Fruit fly (Drosophila melanogaster) whole organism, pupa: Measurements from ENCODE around the gene CG31141.

ENCODE experiments used
- CG10348 ChIP-seq: fragments of 200-800 bp; sonication (Bioruptor generic); IDR thresholded peaks from 2 replicates; pipeline ENCODE4 v1.3.6; 2022; ENCODE audit warnings: missing biosample characterization, missing genetic modification characterization
- CG12605 ChIP-seq: fragments of 200-800 bp; sonication (Bioruptor generic); IDR thresholded peaks from 2 replicates; pipeline ENCODE4 v1.3.6; 2022; ENCODE audit warnings: missing biosample characterization, missing genetic modification characterization
- CG13204 ChIP-seq: fragments of 200-800 bp; sonication (Bioruptor generic); optimal IDR thresholded peaks from 2 replicates; lab custom pipeline; 2018; ENCODE audit warnings: missing biosample characterization, mild to moderate bottlenecking, missing genetic modification characterization, moderate library complexity
- CG14655 ChIP-seq: fragments of 200-800 bp; sonication (Bioruptor generic); optimal IDR thresholded peaks from 3 replicates; lab custom pipeline; 2017; ENCODE audit warnings: mild to moderate bottlenecking, missing biosample characterization, missing genetic modification reagents, missing genetic modification characterization
- CG15710 ChIP-seq: fragments of 200-800 bp; sonication (Bioruptor generic); optimal IDR thresholded peaks from 2 replicates; lab custom pipeline; 2018; ENCODE audit warnings: missing biosample characterization, mild to moderate bottlenecking, missing genetic modification characterization, moderate library complexity
- CG17806 ChIP-seq: fragments of 200-800 bp; sonication (Bioruptor generic); optimal IDR thresholded peaks from 2 replicates; lab custom pipeline; 2018; ENCODE audit warnings: missing biosample characterization, mild to moderate bottlenecking, missing genetic modification characterization, moderate library complexity
- CG32121 ChIP-seq: fragments of 200-800 bp; sonication (Bioruptor generic); IDR thresholded peaks from 2 replicates; pipeline ENCODE4 v1.3.6; 2022; ENCODE audit warnings: missing biosample characterization, missing genetic modification characterization
- CG34367 ChIP-seq: fragments of 200-800 bp; sonication (Bioruptor generic); optimal IDR thresholded peaks from 2 replicates; lab custom pipeline; 2018; ENCODE audit warnings: missing biosample characterization, mild to moderate bottlenecking, missing genetic modification characterization
- CG4496 ChIP-seq: fragments of 200-800 bp; sonication (Bioruptor generic); IDR thresholded peaks from 3 replicates; pipeline ENCODE4 v1.3.6; 2022; ENCODE audit warnings: missing biosample characterization, missing genetic modification characterization
- CG8159 ChIP-seq: fragments of 200-800 bp; sonication (Bioruptor generic); optimal IDR thresholded peaks from 3 replicates; lab custom pipeline; 2018; ENCODE audit warnings: missing biosample characterization, mild to moderate bottlenecking, missing genetic modification characterization, moderate library complexity
- CG8301 ChIP-seq: fragments of 200-800 bp; sonication (Bioruptor generic); optimal IDR thresholded peaks from 2 replicates; lab custom pipeline; 2018; ENCODE audit warnings: missing biosample characterization, mild to moderate bottlenecking, missing genetic modification characterization
- CG9948 ChIP-seq: fragments of 200-800 bp; sonication (Bioruptor generic); optimal IDR thresholded peaks from 2 replicates; lab custom pipeline; 2018; ENCODE audit warnings: missing biosample characterization, mild to moderate bottlenecking, missing genetic modification characterization, moderate library complexity
- D1 ChIP-seq: fragments of 200-800 bp; sonication (Bioruptor generic); optimal IDR thresholded peaks from 2 replicates; lab custom pipeline; 2018; ENCODE audit warnings: missing biosample characterization, mild to moderate bottlenecking, missing genetic modification characterization, moderate library complexity
- EcR ChIP-seq: fragments of 200-800 bp; sonication (Bioruptor generic); optimal IDR thresholded peaks from 3 replicates; lab custom pipeline; 2019; ENCODE audit warnings: missing biosample characterization, missing genetic modification characterization, mild to moderate bottlenecking, moderate library complexity, missing genetic modification reagents
- Ets98B ChIP-seq: fragments of 200-800 bp; sonication (Bioruptor generic); IDR thresholded peaks from 2 replicates; pipeline ENCODE4 v1.3.6; 2022; ENCODE audit warnings: missing biosample characterization, missing genetic modification characterization
- Pif1A ChIP-seq: fragments of 200-800 bp; sonication (Bioruptor generic); optimal IDR thresholded peaks from 3 replicates; lab custom pipeline; 2016; ENCODE audit warnings: missing biosample characterization, missing genetic modification characterization
- Pif1B ChIP-seq: fragments of 200-800 bp; sonication (Bioruptor generic); optimal IDR thresholded peaks from 3 replicates; lab custom pipeline; 2016; ENCODE audit warnings: missing biosample characterization, missing genetic modification characterization
- Snoo ChIP-seq: fragments of 200-800 bp; sonication (Bioruptor generic); optimal IDR thresholded peaks from 3 replicates; lab custom pipeline; 2017; ENCODE audit warnings: missing biosample characterization, mild to moderate bottlenecking, missing genetic modification characterization, inconsistent platforms
- fd96Ca ChIP-seq: fragments of 200-800 bp; sonication (Bioruptor generic); IDR thresholded peaks from 3 replicates; pipeline ENCODE4 v1.3.6; 2022; ENCODE audit warnings: missing biosample characterization, missing genetic modification characterization
- gl ChIP-seq: fragments of 200-800 bp; sonication (Bioruptor generic); optimal IDR thresholded peaks from 2 replicates; lab custom pipeline; 2018; ENCODE audit warnings: missing biosample characterization, mild to moderate bottlenecking, missing genetic modification characterization
- rn ChIP-seq: fragments of 200-800 bp; sonication (Bioruptor generic); IDR thresholded peaks from 2 replicates; pipeline ENCODE4 v1.3.6; 2022; ENCODE audit warnings: missing biosample characterization, missing genetic modification characterization

CG31141 gene

DNA sequence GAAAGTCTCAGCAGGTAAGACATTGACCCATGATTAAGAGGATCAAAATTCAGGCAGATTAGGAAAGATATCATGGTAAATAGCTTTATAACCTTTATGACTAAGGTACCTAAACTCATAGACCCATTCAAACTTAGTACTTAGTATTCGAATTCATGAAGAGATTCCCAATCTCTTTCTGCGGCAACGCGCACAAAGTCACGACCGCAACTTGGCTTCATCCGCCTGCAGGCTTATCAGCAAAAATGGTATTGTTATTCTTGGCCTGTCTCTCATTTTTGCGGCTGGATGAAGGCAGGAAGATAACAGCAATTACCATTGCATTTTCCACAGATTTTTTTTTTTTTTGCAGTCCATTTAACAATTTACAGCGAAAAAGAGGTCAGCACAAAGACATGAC, 42.8 kb upstream of the CG31141 start:
- TF ChIP-seq Pif1B (no peak), CG17806 (no peak), CG34367 (tag; lab: Kevin White, UChicago) (no peak), CG14655 (no peak), CG32121 (GFP tag; lab: Robert Waterston, UW) (no peak), CG13204 (GFP tag; lab: Kevin White, UChicago) (no peak), CG8159 (tag; lab: Kevin White, UChicago) (no peak), Pif1A (no peak), Snoo (tag; lab: Kevin White, UChicago) (no peak), gl (no peak), CG15710 (no peak), CG10348 (GFP tag; lab: Robert Waterston, UW) (no peak)

DNA sequence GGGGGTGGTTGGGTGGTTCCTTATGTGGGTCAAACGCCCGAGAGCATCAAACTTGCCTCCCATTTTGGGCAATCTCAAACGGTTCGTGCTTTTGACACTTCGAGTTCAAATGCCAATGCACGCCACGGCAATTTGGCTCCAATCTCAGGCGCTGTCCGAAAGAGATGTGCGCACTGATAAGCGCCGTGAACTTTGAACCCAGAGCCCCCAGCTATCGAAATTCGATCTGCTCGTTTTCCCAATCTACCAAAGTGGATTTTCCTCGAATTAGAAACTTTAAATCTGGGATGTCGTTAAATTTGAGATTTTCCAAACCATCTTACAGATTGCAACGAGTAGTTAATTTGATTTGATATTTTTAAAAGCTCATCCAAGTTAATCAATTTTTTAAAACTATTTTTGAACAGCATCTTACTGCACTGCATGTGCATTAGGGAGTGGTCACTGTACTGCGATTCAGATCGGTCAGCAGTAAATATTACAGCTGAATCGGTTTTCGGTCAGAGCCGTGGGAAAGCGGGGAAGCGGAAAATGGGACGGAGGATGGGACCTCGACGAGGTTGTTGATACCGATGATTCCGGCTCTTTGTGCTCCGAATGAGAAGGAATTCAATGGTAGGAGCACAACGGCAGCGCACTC, 38.9 kb upstream of the CG31141 start:
- no peak for TF ChIP-seq Snoo (tag; lab: Kevin White, UChicago)
- TF ChIP-seq EcR (GFP tag; lab: Kevin White, UChicago) = peak; percentile 67
- TF ChIP-seq CG9948 (tag; lab: Kevin White, UChicago) = no peak
- no peak for TF ChIP-seq CG34367 (tag; lab: Kevin White, UChicago)
- TF ChIP-seq Pif1A = no peak
- no peak for TF ChIP-seq D1 (tag; lab: Kevin White, UChicago)
- no peak for TF ChIP-seq CG4496 (GFP tag; lab: Robert Waterston, UW)
- no peak for TF ChIP-seq CG8159 (tag; lab: Kevin White, UChicago)

DNA sequence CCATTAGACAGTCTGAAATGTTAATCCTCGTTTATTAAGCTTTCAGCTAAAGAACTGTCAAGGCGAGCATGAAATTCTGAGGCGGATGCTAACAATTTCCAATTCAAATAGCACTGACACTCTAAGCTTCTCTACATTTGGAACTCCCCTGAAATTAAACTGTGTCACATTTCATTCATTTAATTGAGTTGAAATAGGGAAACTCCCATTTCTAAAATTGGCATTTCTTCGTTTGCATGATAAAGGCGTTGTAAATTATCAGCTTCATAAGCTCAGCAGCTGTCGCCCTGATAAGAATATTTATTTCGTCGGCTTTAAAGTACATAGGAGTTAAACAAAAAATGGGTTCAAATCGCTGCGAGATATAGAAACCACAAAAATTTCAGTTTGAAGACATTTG, 37.9 kb upstream of the CG31141 start:
- TF ChIP-seq CG32121 (GFP tag; lab: Robert Waterston, UW) (no peak), gl (no peak), CG8301 (tag; lab: Kevin White, UChicago) (no peak), CG12605 (GFP tag; lab: Robert Waterston, UW) (no peak), D1 (tag; lab: Kevin White, UChicago) (no peak), CG17806 (no peak), CG8159 (tag; lab: Kevin White, UChicago) (no peak), CG34367 (tag; lab: Kevin White, UChicago) (no peak), CG15710 (no peak), Pif1B (no peak), Snoo (tag; lab: Kevin White, UChicago) (no peak), CG9948 (tag; lab: Kevin White, UChicago) (no peak), fd96Ca (GFP tag; lab: Robert Waterston, UW) (no peak)
- TF ChIP-seq, all 21 proteins: peak for 0

DNA sequence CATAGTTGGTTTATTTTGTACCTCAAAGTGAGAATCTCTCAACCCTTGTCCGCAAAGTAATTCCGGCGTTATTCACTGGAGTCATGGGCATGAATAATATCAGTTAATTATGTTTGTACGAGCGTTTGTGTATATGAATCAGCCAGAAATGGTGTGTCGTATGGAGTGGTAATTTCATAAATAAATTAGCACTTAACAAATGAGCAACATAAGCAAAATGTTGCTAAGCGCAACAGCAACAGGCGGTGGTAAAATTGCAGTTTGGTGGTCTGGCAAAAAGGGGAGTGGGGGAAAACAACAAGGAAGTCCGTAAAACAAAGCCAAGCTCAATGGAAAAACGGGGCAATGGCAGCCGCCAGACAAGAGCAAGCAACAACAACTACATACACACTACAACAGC, 37.4 kb upstream of the CG31141 start:
- no peak for TF ChIP-seq D1 (tag; lab: Kevin White, UChicago)
- no peak for TF ChIP-seq CG32121 (GFP tag; lab: Robert Waterston, UW)
- TF ChIP-seq gl = no peak
- no peak for TF ChIP-seq CG8301 (tag; lab: Kevin White, UChicago)
- TF ChIP-seq CG10348 (GFP tag; lab: Robert Waterston, UW) = no peak
- TF ChIP-seq Pif1B = no peak
- TF ChIP-seq CG14655 = no peak
- no peak for TF ChIP-seq CG8159 (tag; lab: Kevin White, UChicago)
- TF ChIP-seq rn = no peak
- no peak for TF ChIP-seq Pif1A
- TF ChIP-seq CG12605 (GFP tag; lab: Robert Waterston, UW) = no peak
- TF ChIP-seq Snoo (tag; lab: Kevin White, UChicago) = no peak
- TF ChIP-seq CG15710 = no peak

DNA sequence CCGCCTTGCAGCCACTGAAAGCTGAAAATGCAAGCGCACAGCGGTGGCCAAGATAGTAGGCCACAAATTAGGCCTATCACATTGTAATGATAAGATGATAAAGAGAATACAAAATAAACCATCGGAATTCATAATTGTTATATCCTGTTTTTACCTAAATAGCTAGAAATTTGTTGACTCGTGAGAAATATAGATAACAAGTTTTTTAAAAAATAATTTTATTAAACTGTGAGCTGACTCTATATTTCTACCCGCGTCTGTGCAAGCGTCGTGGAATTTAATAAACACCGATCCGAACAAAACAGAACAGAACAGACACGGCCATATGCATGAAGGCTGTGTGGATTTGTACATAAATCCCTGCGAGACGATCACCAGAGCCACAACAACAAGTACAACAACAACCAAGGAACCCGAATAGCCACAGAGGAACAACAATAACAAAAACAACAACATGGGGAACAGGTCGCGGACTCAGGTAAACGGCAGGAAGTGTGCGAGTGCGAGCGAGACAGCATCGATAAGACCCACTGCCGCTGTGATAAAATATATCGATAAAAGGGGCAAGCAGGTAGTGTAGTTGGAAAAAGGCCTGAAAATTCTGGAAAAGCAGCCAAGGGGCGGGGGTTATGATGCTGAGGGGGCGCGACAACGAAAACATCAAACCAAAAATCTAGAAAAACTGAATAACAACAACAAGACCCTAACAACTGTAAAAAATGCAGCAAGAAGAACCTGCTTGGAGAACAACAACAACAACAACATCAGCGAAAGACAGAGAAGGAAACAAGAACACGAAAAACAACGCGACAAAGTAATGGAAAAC, 36.6 kb upstream of the CG31141 start:
- TF ChIP-seq CG8301 (tag; lab: Kevin White, UChicago) (peak; percentile 94), EcR (GFP tag; lab: Kevin White, UChicago) (peak; percentile 65), CG34367 (tag; lab: Kevin White, UChicago) (peak; percentile 93), CG8159 (tag; lab: Kevin White, UChicago) (peak; percentile 97), CG13204 (GFP tag; lab: Kevin White, UChicago) (peak; percentile 87), CG14655 (peak; percentile 95), CG32121 (GFP tag; lab: Robert Waterston, UW) (peak; percentile 82), Pif1B (peak; percentile 94), rn (peak; percentile 70), CG4496 (GFP tag; lab: Robert Waterston, UW) (peak; percentile 91), Snoo (tag; lab: Kevin White, UChicago) (peak; percentile 95), Ets98B (GFP tag; lab: Robert Waterston, UW) (peak; percentile 84), CG9948 (tag; lab: Kevin White, UChicago) (peak; percentile 96), CG15710 (peak; percentile 96), D1 (tag; lab: Kevin White, UChicago) (peak; percentile 90), Pif1A (peak; percentile 96), CG12605 (GFP tag; lab: Robert Waterston, UW) (peak; percentile 86; the same call in 1 of the 2 replicates), CG17806 (peak; percentile 95), CG10348 (GFP tag; lab: Robert Waterston, UW) (no peak), fd96Ca (GFP tag; lab: Robert Waterston, UW) (peak; percentile 74), gl (peak; percentile 83)

DNA sequence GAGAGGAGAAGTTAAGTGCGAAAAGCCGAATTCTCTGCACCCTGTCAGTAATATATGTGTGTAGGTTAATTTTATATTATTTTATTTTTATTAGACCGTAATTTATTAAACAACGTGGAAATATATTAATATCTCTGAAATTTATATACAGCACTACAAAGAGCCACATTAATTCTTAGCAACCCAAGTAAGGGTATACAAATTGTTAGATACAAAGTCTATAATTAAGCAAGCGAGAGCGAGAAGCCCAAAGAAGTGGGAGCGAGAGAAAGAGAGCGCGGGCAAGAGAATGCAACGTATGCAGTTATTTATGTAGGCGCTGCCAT, 36.0 kb upstream of the CG31141 start:
- TF ChIP-seq gl (peak; percentile 82), CG32121 (GFP tag; lab: Robert Waterston, UW) (peak; percentile 99), CG34367 (tag; lab: Kevin White, UChicago) (peak; percentile 93), Ets98B (GFP tag; lab: Robert Waterston, UW) (peak; percentile 98), CG15710 (peak; percentile 95), CG10348 (GFP tag; lab: Robert Waterston, UW) (peak; percentile 94), CG8301 (tag; lab: Kevin White, UChicago) (peak; percentile 98), CG9948 (tag; lab: Kevin White, UChicago) (peak; percentile 97), CG8159 (tag; lab: Kevin White, UChicago) (peak; percentile 96), CG14655 (peak; percentile 98), rn (peak; percentile 95), CG4496 (GFP tag; lab: Robert Waterston, UW) (peak; percentile 99), CG12605 (GFP tag; lab: Robert Waterston, UW) (peak; percentile 97), Pif1A (peak; percentile 93), CG13204 (GFP tag; lab: Kevin White, UChicago) (peak; percentile 76), D1 (tag; lab: Kevin White, UChicago) (peak; percentile 86), CG17806 (peak; percentile 96), Pif1B (peak; percentile 88), EcR (GFP tag; lab: Kevin White, UChicago) (no peak), fd96Ca (GFP tag; lab: Robert Waterston, UW) (peak; percentile 91), Snoo (tag; lab: Kevin White, UChicago) (peak; percentile 87)
